Worm (Caenorhabditis elegans) whole organism, L4 larva: ENCODE measurements around the gene C06B3.1.

Experiments
- D1046.2 ChIP-seq: fragments of 200-800 bp; sonication (Bioruptor generic); IDR thresholded peaks from 2 replicates; pipeline ENCODE4 v1.3.6; 2022; ENCODE audit warnings: missing genetic modification characterization, missing compliant biosample characterization
- F44E2.7 ChIP-seq: fragments of 200-800 bp; sonication (Bioruptor generic); IDR thresholded peaks from 2 replicates; pipeline ENCODE4 v2.1.2; 2022; ENCODE audit warnings: missing genetic modification characterization, missing compliant biosample characterization
- F49E8.2 ChIP-seq: sonication (generic microtip); optimal IDR thresholded peaks from 2 replicates; lab custom pipeline; 2016; ENCODE audit warnings: missing compliant biosample characterization, mild to moderate bottlenecking, missing genetic modification characterization, borderline replicate concordance
- T20F7.1 ChIP-seq: fragments of 200-800 bp; sonication (Bioruptor generic); optimal IDR thresholded peaks from 2 replicates; lab custom pipeline; 2018; ENCODE audit warnings: mild to moderate bottlenecking, missing genetic modification characterization, missing compliant biosample characterization
- T26A8.4 ChIP-seq: fragments of 200-800 bp; sonication (Bioruptor generic); IDR thresholded peaks from 2 replicates; pipeline ENCODE4 v1.3.6; 2022; ENCODE audit warnings: missing genetic modification characterization, missing compliant biosample characterization
- Y105C5A.15 ChIP-seq: fragments of 200-800 bp; sonication (Bioruptor generic); IDR thresholded peaks from 2 replicates; pipeline ENCODE4 v1.3.6; 2022; ENCODE audit warnings: missing genetic modification characterization, missing compliant biosample characterization
- attf-4 ChIP-seq: sonication (generic microtip); optimal IDR thresholded peaks from 3 replicates; lab custom pipeline; 2017; ENCODE audit warnings: missing biosample characterization, missing genetic modification characterization
- ceh-28 ChIP-seq: fragments of 150-350 bp; optimal IDR thresholded peaks from 2 replicates; lab custom pipeline; 2014; ENCODE audit warnings: missing biosample characterization, missing genetic modification reagents, missing genetic modification characterization
- ceh-44 ChIP-seq: fragments of 200-800 bp; sonication (Bioruptor generic); IDR thresholded peaks from 2 replicates; pipeline ENCODE4 v1.3.6; 2022; ENCODE audit warnings: missing genetic modification reagents, missing genetic modification characterization, missing compliant biosample characterization
- ces-1 ChIP-seq: fragments of 150-350 bp; sonication (generic microtip); optimal IDR thresholded peaks from 4 replicates; lab custom pipeline; 2014; ENCODE audit warnings: missing biosample characterization, missing genetic modification reagents, missing genetic modification characterization
- cey-2 ChIP-seq: sonication (generic microtip); optimal IDR thresholded peaks from 3 replicates; lab custom pipeline; 2017; ENCODE audit warnings: missing genetic modification characterization, mild to moderate bottlenecking, missing compliant biosample characterization, antibody characterized with exemption, borderline replicate concordance; ENCODE audit not compliant: insufficient read depth
- daf-19 ChIP-seq: fragments of 200-800 bp; sonication (Bioruptor generic); conservative IDR thresholded peaks from 2 replicates; pipeline ENCODE4 v1.3.6; 2022; ENCODE audit warnings: missing genetic modification characterization, missing compliant biosample characterization
- daf-8 ChIP-seq: fragments of 200-800 bp; sonication (Bioruptor generic); IDR thresholded peaks from 2 replicates; pipeline ENCODE4 v1.3.6; 2022; ENCODE audit warnings: missing genetic modification characterization, missing compliant biosample characterization
- dmd-9 ChIP-seq: fragments of 200-800 bp; sonication (Bioruptor generic); IDR thresholded peaks from 2 replicates; pipeline ENCODE4 v1.3.6; 2022; ENCODE audit warnings: missing genetic modification reagents, missing genetic modification characterization, missing compliant biosample characterization
- fkh-10 ChIP-seq: fragments of 150-350 bp; optimal IDR thresholded peaks from 2 replicates; lab custom pipeline; 2014; ENCODE audit warnings: missing biosample characterization, missing genetic modification reagents, missing genetic modification characterization
- gei-8 ChIP-seq: fragments of 200-800 bp; sonication (Bioruptor generic); optimal IDR thresholded peaks from 2 replicates; lab custom pipeline; 2018; ENCODE audit warnings: mild to moderate bottlenecking, missing genetic modification characterization, missing compliant biosample characterization
- lin-15B ChIP-seq: fragments of 150-350 bp; sonication (generic microtip); optimal IDR thresholded peaks from 3 replicates; lab custom pipeline; 2014; ENCODE audit warnings: missing biosample characterization, missing genetic modification characterization
- lin-39 ChIP-seq: fragments of 150-350 bp; optimal IDR thresholded peaks from 2 replicates; lab custom pipeline; 2014; ENCODE audit warnings: missing biosample characterization, missing genetic modification reagents, missing genetic modification characterization
- lsy-2 ChIP-seq, 2 experiments: fragments of 150-350 bp in 1 of 2; sonication (generic microtip) in 1 of 2; optimal IDR thresholded peaks; 2 replicates each; lab custom pipeline; 2014 to 2017; ENCODE audit warnings: missing biosample characterization in 2 of 2, missing genetic modification characterization in 2 of 2
- madf-5 ChIP-seq, 2 experiments: fragments of 200-800 bp; sonication (Bioruptor generic); IDR thresholded peaks; 2 replicates each; pipeline ENCODE4 v1.3.6; 2022; ENCODE audit warnings: missing compliant biosample characterization in 2 of 2, missing genetic modification characterization in 2 of 2
- nhr-11 ChIP-seq: fragments of 150-350 bp; optimal IDR thresholded peaks from 2 replicates; lab custom pipeline; 2014; ENCODE audit warnings: missing biosample characterization, missing genetic modification characterization
- nhr-28 ChIP-seq: fragments of 150-350 bp; optimal IDR thresholded peaks from 2 replicates; lab custom pipeline; 2014; ENCODE audit warnings: missing biosample characterization, missing genetic modification characterization
- nhr-6 ChIP-seq: fragments of 150-350 bp; optimal IDR thresholded peaks from 2 replicates; lab custom pipeline; 2014; ENCODE audit warnings: missing biosample characterization, missing genetic modification characterization
- nhr-76 ChIP-seq: fragments of 150-350 bp; optimal IDR thresholded peaks from 2 replicates; lab custom pipeline; 2014; ENCODE audit warnings: missing biosample characterization, missing genetic modification characterization
- pha-4 ChIP-seq, 2 experiments: fragments of 150-350 bp in 1 of 2; fragments of 200-800 bp in 1 of 2; sonication (Bioruptor generic) in 1 of 2; IDR thresholded peaks in 1 of 2; optimal IDR thresholded peaks in 1 of 2; 2 replicates each; pipeline versions ENCODE4 v1.3.6 to Lab custom; 2014 to 2022; ENCODE audit warnings: missing genetic modification characterization in 2 of 2, missing genetic modification reagents in 2 of 2, missing biosample characterization in 1 of 2, missing compliant biosample characterization in 1 of 2
- snpc-4 ChIP-seq: fragments of 150-350 bp; optimal IDR thresholded peaks from 2 replicates; lab custom pipeline; 2014; ENCODE audit warnings: missing biosample characterization, missing genetic modification characterization
- spr-1 ChIP-seq: sonication (generic microtip); optimal IDR thresholded peaks from 2 replicates; lab custom pipeline; 2016; ENCODE audit warnings: mild to moderate bottlenecking, missing genetic modification characterization, missing compliant biosample characterization
- unc-62 ChIP-seq, 3 experiments: fragments of 150-350 bp in 1 of 3; sonication (generic microtip); optimal IDR thresholded peaks in 2 of 3; peaks in 1 of 3; 1 replicate in 1 of 3; 2 replicates in 2 of 3; lab custom pipeline; 2014 to 2017; ENCODE audit warnings: missing biosample characterization in 3 of 3, missing genetic modification characterization in 3 of 3, missing genetic modification reagents in 3 of 3, missing genotype in 1 of 3
- vab-7 ChIP-seq: fragments of 200-800 bp; sonication (Bioruptor generic); IDR thresholded peaks from 2 replicates; pipeline ENCODE4 v1.3.6; 2022; ENCODE audit warnings: missing genetic modification reagents, missing genetic modification characterization, missing compliant biosample characterization
- zag-1 ChIP-seq: fragments of 150-350 bp; optimal IDR thresholded peaks from 2 replicates; lab custom pipeline; 2014; ENCODE audit warnings: missing biosample characterization, missing genetic modification characterization
- zfp-3 ChIP-seq: fragments of 200-800 bp; sonication (Bioruptor generic); conservative IDR thresholded peaks from 2 replicates; pipeline ENCODE4 v1.3.6; 2022; ENCODE audit warnings: missing genetic modification reagents, missing genetic modification characterization, missing compliant biosample characterization
- zip-11 ChIP-seq: fragments of 200-800 bp; sonication (Bioruptor generic); IDR thresholded peaks from 2 replicates; pipeline ENCODE4 v1.3.6; 2022; ENCODE audit warnings: missing genetic modification characterization, missing compliant biosample characterization
- zip-2 ChIP-seq: fragments of 150-350 bp; optimal IDR thresholded peaks from 2 replicates; lab custom pipeline; 2014; ENCODE audit warnings: missing biosample characterization, missing genetic modification characterization
- ztf-11 ChIP-seq: fragments of 150-350 bp; optimal IDR thresholded peaks from 2 replicates; lab custom pipeline; 2014; ENCODE audit warnings: missing biosample characterization, missing genetic modification characterization
- ztf-7 ChIP-seq: fragments of 150-350 bp; optimal IDR thresholded peaks from 2 replicates; lab custom pipeline; 2014; ENCODE audit warnings: missing biosample characterization, missing genetic modification characterization

The C06B3.1 gene

ce11 chrV:13869551-13869950 lies 33.0 kb upstream of the C06B3.1 start:
- TF ChIP-seq snpc-4: no peak
- peak; percentile 89 for TF ChIP-seq nhr-28 (tag; lab: Kevin White, UChicago)
- peak; percentile 100 for TF ChIP-seq nhr-11 (tag; lab: Kevin White, UChicago)
- TF ChIP-seq, all 104 proteins: peak for 2

- TF ChIP-seq T20F7.1 (no peak), F49E8.2 (tag; lab: Kevin White, UChicago) (no peak), ceh-44 (GFP tag; lab: Robert Waterston, UW) (no peak), zfp-3 (GFP tag; lab: Robert Waterston, UW) (no peak), cey-2 (tag; lab: Kevin White, UChicago) (no peak), attf-4 (tag; lab: Kevin White, UChicago) (no peak), nhr-76 (tag; lab: Kevin White, UChicago) (no peak), zip-11 (GFP tag; lab: Robert Waterston, UW) (no peak), daf-19 (GFP tag; lab: Robert Waterston, UW) (no peak), nhr-6 (tag; lab: Kevin White, UChicago) (no peak), spr-1 (tag; lab: Kevin White, UChicago) (no peak), F44E2.7 (GFP tag; lab: Robert Waterston, UW) (no peak), lin-15B (no peak), nhr-11 (tag; lab: Kevin White, UChicago) (no peak), D1046.2 (no peak), ztf-11 (tag; lab: Kevin White, UChicago) (no peak), ztf-7 (no peak), zip-2 (no peak), dmd-9 (no peak)
- TF ChIP-seq, all 104 proteins: peak for 0
Observed at ce11 chrV:13872895-13873294, 29.7 kb upstream of the C06B3.1 start, which contains the start of gene cpt-5. cpt-5 (plus strand) TSS chrV:13873195.

- TF ChIP-seq unc-62 (GFP tag; optimal IDR thresholded peaks at IDR 0.05 in 1 of 2; lab: Kevin White, UChicago) (peak in 1 of 2 experiments; percentile 94), unc-62 (tag; optimal IDR thresholded peaks at IDR 0.05; lab: Kevin White, UChicago) (no peak), gei-8 (GFP tag; lab: Kevin White, UChicago) (no peak), daf-8 (GFP tag; lab: Robert Waterston, UW) (no peak)
Observed at ce11 chrV:13873323-13873722, 29.3 kb upstream of the C06B3.1 start.

ce11 chrV:13876529-13876928 lies 26.1 kb upstream of the C06B3.1 start, which contains the start of gene T22G5.1:
T22G5.1 (plus strand) TSS chrV:13876829.
- no peak for TF ChIP-seq ces-1 (GFP tag; lab: Kevin White, UChicago)
- no peak for TF ChIP-seq vab-7 (GFP tag; lab: Robert Waterston, UW)
- no peak for TF ChIP-seq zag-1 (tag; lab: Kevin White, UChicago)
- TF ChIP-seq madf-5 (GFP tag; IDR thresholded peaks at IDR 0.05; lab: Robert Waterston, UW): no peak
- no peak for TF ChIP-seq lin-39 (tag; lab: Kevin White, UChicago)
- no peak for TF ChIP-seq ceh-28 (tag; lab: Kevin White, UChicago)
- no peak for TF ChIP-seq lsy-2 (tag; optimal IDR thresholded peaks at IDR 0.05; lab: Kevin White, UChicago)
- no peak for TF ChIP-seq fkh-10 (GFP tag; lab: Kevin White, UChicago)
- TF ChIP-seq gei-8 (GFP tag; lab: Kevin White, UChicago): no peak
- no peak for TF ChIP-seq Y105C5A.15 (GFP tag; lab: Robert Waterston, UW)
- no peak for TF ChIP-seq pha-4 (GFP tag; IDR thresholded peaks at IDR 0.05; lab: Robert Waterston, UW)
- no peak for TF ChIP-seq pha-4 (tag; optimal IDR thresholded peaks at IDR 0.05; lab: Kevin White, UChicago)
- no peak for TF ChIP-seq nhr-11 (tag; lab: Kevin White, UChicago)
- no peak for TF ChIP-seq T26A8.4 (GFP tag; lab: Robert Waterston, UW)
- TF ChIP-seq, all 104 proteins: peak for 0
